Fruit fly (Drosophila melanogaster) whole organism, embryonic: ENCODE measurements around the gene Cyp1.

Source experiments
- Atf6 ChIP-seq: fragments of 200-800 bp; sonication (Bioruptor generic); IDR thresholded peaks from 2 replicates; pipeline ENCODE4 v1.3.6; 2022; ENCODE audit warnings: missing biosample characterization, missing genetic modification characterization
- B-H1 ChIP-seq: fragments of 200-800 bp; sonication (Bioruptor generic); IDR thresholded peaks from 3 replicates; pipeline ENCODE4 v1.3.6; 2022; ENCODE audit warnings: missing biosample characterization, missing genetic modification characterization
- CG11696 ChIP-seq: fragments of 200-800 bp; sonication (Bioruptor generic); IDR thresholded peaks from 2 replicates; pipeline ENCODE4 v1.3.6; 2022; ENCODE audit warnings: missing biosample characterization, missing genetic modification characterization
- CG11723 ChIP-seq: fragments of 200-800 bp; sonication (Bioruptor generic); optimal IDR thresholded peaks from 2 replicates; lab custom pipeline; 2017; ENCODE audit warnings: missing biosample characterization, mild to moderate bottlenecking, missing genetic modification characterization
- CG12744 ChIP-seq: fragments of 200-800 bp; sonication (Bioruptor generic); optimal IDR thresholded peaks from 2 replicates; lab custom pipeline; 2016; ENCODE audit warnings: missing biosample characterization, missing genetic modification characterization
- CG12769 ChIP-seq: fragments of 200-800 bp; sonication (Bioruptor generic); optimal IDR thresholded peaks from 2 replicates; lab custom pipeline; 2019; ENCODE audit warnings: missing biosample characterization, mild to moderate bottlenecking, missing genetic modification characterization, moderate library complexity
- CG12942 ChIP-seq: fragments of 200-800 bp; sonication (Bioruptor generic); optimal IDR thresholded peaks from 3 replicates; lab custom pipeline; 2016; ENCODE audit warnings: missing biosample characterization, missing genetic modification characterization
- CG13123 ChIP-seq: fragments of 200-800 bp; sonication (Bioruptor generic); optimal IDR thresholded peaks from 2 replicates; lab custom pipeline; 2016; ENCODE audit warnings: missing biosample characterization, missing genetic modification characterization
- CG13287 ChIP-seq: fragments of 200-800 bp; sonication (Bioruptor generic); IDR thresholded peaks from 2 replicates; pipeline ENCODE4 v1.3.6; 2022; ENCODE audit warnings: missing biosample characterization, missing genetic modification characterization; ENCODE audit not compliant: partially characterized antibody
- CG13775 ChIP-seq: fragments of 200-800 bp; sonication (Bioruptor generic); optimal IDR thresholded peaks from 3 replicates; lab custom pipeline; 2017; ENCODE audit warnings: missing biosample characterization, mild to moderate bottlenecking, missing genetic modification characterization
- CG15073 ChIP-seq: fragments of 200-800 bp; sonication (Bioruptor generic); optimal IDR thresholded peaks from 2 replicates; lab custom pipeline; 2016; ENCODE audit warnings: missing biosample characterization, missing genetic modification characterization
- CG15514 ChIP-seq: fragments of 200-800 bp; sonication (Bioruptor generic); optimal IDR thresholded peaks from 3 replicates; lab custom pipeline; 2017; ENCODE audit warnings: missing biosample characterization, missing genetic modification characterization, mild to moderate bottlenecking, moderate library complexity, missing genetic modification reagents
- CG1602 ChIP-seq: fragments of 200-800 bp; sonication (Bioruptor generic); optimal IDR thresholded peaks from 3 replicates; lab custom pipeline; 2016; ENCODE audit warnings: missing biosample characterization, missing genetic modification characterization
- CG17359 ChIP-seq: fragments of 200-800 bp; sonication (Bioruptor generic); optimal IDR thresholded peaks from 3 replicates; lab custom pipeline; 2018; ENCODE audit warnings: missing biosample characterization, mild to moderate bottlenecking, missing genetic modification characterization, moderate library complexity
- CG2120 ChIP-seq: fragments of 200-800 bp; sonication (Bioruptor generic); optimal IDR thresholded peaks from 3 replicates; lab custom pipeline; 2016; ENCODE audit warnings: missing biosample characterization, missing genetic modification characterization
- CG2199 ChIP-seq: fragments of 200-800 bp; sonication (Bioruptor generic); IDR thresholded peaks from 3 replicates; pipeline ENCODE4 v1.3.6; 2022; ENCODE audit warnings: missing biosample characterization, missing genetic modification characterization
- CG32772 ChIP-seq: fragments of 200-800 bp; sonication (Bioruptor generic); IDR thresholded peaks from 2 replicates; pipeline ENCODE4 v1.3.6; 2022; ENCODE audit warnings: missing biosample characterization, missing genetic modification characterization
- CG4820 ChIP-seq: fragments of 200-800 bp; sonication (Bioruptor generic); optimal IDR thresholded peaks from 3 replicates; lab custom pipeline; 2016; ENCODE audit warnings: missing biosample characterization, missing genetic modification characterization
- CG5953 ChIP-seq: fragments of 200-800 bp; sonication (Bioruptor generic); IDR thresholded peaks from 2 replicates; pipeline ENCODE4 v1.3.6; 2022; ENCODE audit warnings: missing biosample characterization, missing genetic modification characterization
- CG6254 ChIP-seq: fragments of 200-800 bp; sonication (Bioruptor generic); optimal IDR thresholded peaks from 3 replicates; lab custom pipeline; 2017; ENCODE audit warnings: mild to moderate bottlenecking, missing biosample characterization, missing genetic modification reagents, missing genetic modification characterization
- CG7271 ChIP-seq: fragments of 200-800 bp; sonication (Bioruptor generic); optimal IDR thresholded peaks from 2 replicates; lab custom pipeline; 2018; ENCODE audit warnings: missing biosample characterization, mild to moderate bottlenecking, missing genetic modification characterization, moderate library complexity
- CG8089 ChIP-seq: fragments of 200-800 bp; sonication (Bioruptor generic); optimal IDR thresholded peaks from 3 replicates; lab custom pipeline; 2016; ENCODE audit warnings: missing biosample characterization, missing genetic modification characterization
- CG8478 ChIP-seq: fragments of >200 bp; optimal IDR thresholded peaks from 2 replicates; lab custom pipeline; 2018
- CG9876 ChIP-seq: fragments of 200-800 bp; sonication (Bioruptor generic); optimal IDR thresholded peaks from 2 replicates; lab custom pipeline; 2016; ENCODE audit warnings: missing biosample characterization, missing genetic modification characterization
- Chrac-16 ChIP-seq: fragments of 200-800 bp; sonication (Bioruptor generic); optimal IDR thresholded peaks from 3 replicates; lab custom pipeline; 2016; ENCODE audit warnings: missing biosample characterization, missing genetic modification characterization
- Doc3 ChIP-seq: fragments of 200-800 bp; sonication (Bioruptor generic); IDR thresholded peaks from 3 replicates; pipeline ENCODE4 v1.3.6; 2022; ENCODE audit warnings: missing biosample characterization, missing genetic modification characterization; ENCODE audit not compliant: partially characterized antibody
- ERR ChIP-seq: fragments of 200-800 bp; sonication (Bioruptor generic); optimal IDR thresholded peaks from 2 replicates; lab custom pipeline; 2016; ENCODE audit warnings: missing biosample characterization, missing genetic modification characterization
- Hmx ChIP-seq: fragments of 200-800 bp; sonication (Bioruptor generic); optimal IDR thresholded peaks from 2 replicates; lab custom pipeline; 2016; ENCODE audit warnings: missing biosample characterization, missing genetic modification characterization
- Neu2 ChIP-seq: fragments of 200-800 bp; sonication (Bioruptor generic); optimal IDR thresholded peaks from 3 replicates; lab custom pipeline; 2016; ENCODE audit warnings: missing biosample characterization, missing genetic modification characterization, borderline replicate concordance
- Nf-YC ChIP-seq: fragments of 200-800 bp; optimal IDR thresholded peaks from 3 replicates; lab custom pipeline; 2019; ENCODE audit warnings: missing biosample characterization, mild to moderate bottlenecking, missing genetic modification characterization, moderate library complexity
- Ravus ChIP-seq: fragments of 200-800 bp; sonication (Bioruptor generic); IDR thresholded peaks from 2 replicates; pipeline ENCODE4 v1.3.6; 2022; ENCODE audit warnings: missing biosample characterization, missing genetic modification characterization
- Rx ChIP-seq: fragments of 200-800 bp; sonication (Bioruptor generic); IDR thresholded peaks from 2 replicates; pipeline ENCODE4 v1.3.6; 2022; ENCODE audit warnings: missing biosample characterization, missing genetic modification characterization
- Vsx1 ChIP-seq: fragments of 200-800 bp; sonication (Bioruptor generic); optimal IDR thresholded peaks from 2 replicates; lab custom pipeline; 2017; ENCODE audit warnings: missing biosample characterization, mild to moderate bottlenecking, missing genetic modification characterization, missing genetic modification reagents
- abd-A ChIP-seq: fragments of 200-800 bp; sonication (Bioruptor generic); optimal IDR thresholded peaks from 3 replicates; lab custom pipeline; 2019; ENCODE audit warnings: missing biosample characterization, mild to moderate bottlenecking, missing genetic modification characterization, moderate library complexity
- bcd ChIP-seq: fragments of 200-800 bp; sonication (Bioruptor generic); optimal IDR thresholded peaks from 2 replicates; lab custom pipeline; 2017; ENCODE audit warnings: missing biosample characterization, mild to moderate bottlenecking, missing genetic modification characterization
- br ChIP-seq: fragments of >200 bp; optimal IDR thresholded peaks from 2 replicates; lab custom pipeline; 2017
- corto ChIP-seq: fragments of 200-800 bp; sonication (Bioruptor generic); optimal IDR thresholded peaks from 2 replicates; lab custom pipeline; 2016; ENCODE audit warnings: missing biosample characterization, mild to moderate bottlenecking, missing genetic modification characterization, moderate library complexity
- danr ChIP-seq: fragments of 200-800 bp; sonication (Bioruptor generic); IDR thresholded peaks from 2 replicates; pipeline ENCODE4 v1.3.6; 2022; ENCODE audit warnings: missing biosample characterization, missing genetic modification characterization
- dpn ChIP-seq, 2 experiments: fragments of 200-800 bp; sonication (Bioruptor generic); optimal IDR thresholded peaks; 3 replicates each; lab custom pipeline; 2016; ENCODE audit warnings: missing biosample characterization in 2 of 2, missing genetic modification characterization in 2 of 2
- eyg ChIP-seq: fragments of 200-800 bp; sonication (Bioruptor generic); optimal IDR thresholded peaks from 3 replicates; lab custom pipeline; 2016; ENCODE audit warnings: missing biosample characterization, missing genetic modification characterization
- gcm ChIP-seq: fragments of 200-800 bp; sonication (Bioruptor generic); optimal IDR thresholded peaks from 2 replicates; lab custom pipeline; 2019; ENCODE audit warnings: missing biosample characterization, mild to moderate bottlenecking, missing genetic modification characterization, moderate library complexity
- h ChIP-seq: fragments of >200 bp; optimal IDR thresholded peaks from 2 replicates; lab custom pipeline; 2017
- jigr1 ChIP-seq: fragments of 200-800 bp; sonication (Bioruptor generic); IDR thresholded peaks from 3 replicates; pipeline ENCODE4 v1.3.6; 2022; ENCODE audit warnings: missing biosample characterization, missing genetic modification characterization
- nau ChIP-seq: fragments of 200-800 bp; sonication (Bioruptor generic); optimal IDR thresholded peaks from 3 replicates; lab custom pipeline; 2017; ENCODE audit warnings: missing biosample characterization, mild to moderate bottlenecking, missing genetic modification characterization, missing genetic modification reagents
- pan ChIP-seq, 4 experiments: fragments of >200 bp in 3 of 4; fragments of 200-800 bp in 1 of 4; sonication (Bioruptor generic) in 1 of 4; optimal IDR thresholded peaks in 3 of 4; IDR thresholded peaks in 1 of 4; 2 replicates each; pipeline versions ENCODE4 v1.3.6 to Lab custom; 2017 to 2022; ENCODE audit warnings: missing biosample characterization in 2 of 4, missing genetic modification characterization in 2 of 4, mixed read lengths in 1 of 4
- pita ChIP-seq: fragments of 200-800 bp; sonication (Bioruptor generic); optimal IDR thresholded peaks from 2 replicates; lab custom pipeline; 2017; ENCODE audit warnings: missing biosample characterization, mild to moderate bottlenecking, missing genetic modification characterization
- repo ChIP-seq: fragments of 200-800 bp; sonication (Bioruptor generic); optimal IDR thresholded peaks from 2 replicates; lab custom pipeline; 2016; ENCODE audit warnings: missing biosample characterization, missing genetic modification characterization
- seq ChIP-seq: fragments of 200-800 bp; sonication (Bioruptor generic); IDR thresholded peaks from 2 replicates; pipeline ENCODE4 v1.3.6; 2022; ENCODE audit warnings: missing biosample characterization, missing genetic modification characterization
- tgo ChIP-seq: fragments of 200-800 bp; sonication (Bioruptor generic); IDR thresholded peaks from 3 replicates; pipeline ENCODE4 v1.3.6; 2022; ENCODE audit warnings: missing biosample characterization, missing genetic modification characterization
- tin ChIP-seq: fragments of 200-800 bp; sonication (Bioruptor generic); optimal IDR thresholded peaks from 3 replicates; lab custom pipeline; 2016; ENCODE audit warnings: missing biosample characterization, missing genetic modification characterization
- tup ChIP-seq: fragments of 200-800 bp; sonication (Bioruptor generic); optimal IDR thresholded peaks from 2 replicates; lab custom pipeline; 2016; ENCODE audit warnings: missing biosample characterization, mild to moderate bottlenecking, missing genetic modification characterization, moderate library complexity
- wek ChIP-seq: fragments of 200-800 bp; sonication (Bioruptor generic); optimal IDR thresholded peaks from 3 replicates; lab custom pipeline; 2018; ENCODE audit warnings: missing biosample characterization, mild to moderate bottlenecking, missing genetic modification characterization, moderate library complexity
- zen2 ChIP-seq: fragments of 200-800 bp; sonication (Bioruptor generic); IDR thresholded peaks from 3 replicates; pipeline ENCODE4 v1.3.6; 2022; ENCODE audit warnings: missing biosample characterization, missing genetic modification characterization; ENCODE audit not compliant: partially characterized antibody

The Cyp1 gene

dm6 chrX:16303636-16304035 lies 16.5 kb downstream of the Cyp1 start, which contains the start of gene CG3679 (continued):
- TF ChIP-seq CG15514 (GFP tag; lab: Kevin White, UChicago): peak; percentile 63
- no peak for TF ChIP-seq br (lab: Kevin White, UChicago)
- no peak for TF ChIP-seq CG11723 (GFP tag; lab: Kevin White, UChicago)
- TF ChIP-seq wek (GFP tag; lab: Kevin White, UChicago): no peak
- TF ChIP-seq Ravus (GFP tag; lab: Robert Waterston, UW): no peak
- no peak for TF ChIP-seq CG2199 (GFP tag; lab: Robert Waterston, UW)
- TF ChIP-seq CG12744 (GFP tag; lab: Kevin White, UChicago): no peak
- TF ChIP-seq tup: no peak
- no peak for TF ChIP-seq CG17359
- no peak for TF ChIP-seq CG7271 (tag; lab: Kevin White, UChicago)
- TF ChIP-seq gcm (GFP tag; lab: Kevin White, UChicago): no peak
- no peak for TF ChIP-seq CG5953 (GFP tag; lab: Robert Waterston, UW)
- TF ChIP-seq CG13287 (GFP tag; lab: Robert Waterston, UW): peak; percentile 74
- no peak for TF ChIP-seq CG1602 (GFP tag; lab: Kevin White, UChicago)
- TF ChIP-seq CG13123: no peak
- no peak for TF ChIP-seq CG15073 (GFP tag; lab: Kevin White, UChicago)
- TF ChIP-seq seq (GFP tag; lab: Robert Waterston, UW): no peak
- TF ChIP-seq jigr1 (GFP tag; lab: Robert Waterston, UW): no peak
- no peak for TF ChIP-seq Nf-YC
- no peak for TF ChIP-seq dpn (GFP tag; optimal IDR thresholded peaks at IDR 0.05; lab: Kevin White, UChicago)
- TF ChIP-seq CG13775 (GFP tag; lab: Kevin White, UChicago): no peak
- TF ChIP-seq corto: no peak
- no peak for TF ChIP-seq Atf6 (GFP tag; lab: Robert Waterston, UW)
- TF ChIP-seq eyg: no peak
- no peak for TF ChIP-seq CG8478 (lab: Kevin White, UChicago)
- TF ChIP-seq abd-A (tag; lab: Kevin White, UChicago): no peak
- TF ChIP-seq Hmx (GFP tag; lab: Kevin White, UChicago): no peak
- no peak for TF ChIP-seq repo (GFP tag; lab: Kevin White, UChicago)
- TF ChIP-seq zen2 (GFP tag; lab: Robert Waterston, UW): peak; percentile 12; the same call in 1 of the 3 replicates
- no peak for TF ChIP-seq pita
- TF ChIP-seq CG9876: no peak
- no peak for TF ChIP-seq Rx
- TF ChIP-seq Neu2 (GFP tag; lab: Kevin White, UChicago): no peak
- no peak for TF ChIP-seq CG12942 (GFP tag; lab: Kevin White, UChicago)
- TF ChIP-seq Vsx1: no peak
- no peak for TF ChIP-seq CG11696 (GFP tag; lab: Robert Waterston, UW)
- no peak for TF ChIP-seq CG32772 (GFP tag; lab: Robert Waterston, UW)
- no peak for TF ChIP-seq pan (optimal IDR thresholded peaks at IDR 0.05; lab: Kevin White, UChicago)
- TF ChIP-seq pan (GFP tag; optimal IDR thresholded peaks at IDR 0.05 in 1 of 2, IDR thresholded peaks at IDR 0.05 in 1 of 2): no peak
- TF ChIP-seq h (lab: Kevin White, UChicago): no peak
- no peak for TF ChIP-seq CG2120 (GFP tag; lab: Kevin White, UChicago)
- TF ChIP-seq ERR: no peak
- no peak for TF ChIP-seq CG4820
- no peak for TF ChIP-seq CG12769 (tag; lab: Kevin White, UChicago)
- no peak for TF ChIP-seq tin
- TF ChIP-seq tgo (GFP tag; lab: Robert Waterston, UW): no peak
- TF ChIP-seq nau (GFP tag; lab: Kevin White, UChicago): no peak
- TF ChIP-seq Chrac-16 (GFP tag; lab: Kevin White, UChicago): no peak
- TF ChIP-seq CG8089: no peak
- no peak for TF ChIP-seq B-H1 (GFP tag; lab: Robert Waterston, UW)
- no peak for TF ChIP-seq bcd
- no peak for TF ChIP-seq danr (GFP tag; lab: Robert Waterston, UW)
- TF ChIP-seq CG6254: no peak
- TF ChIP-seq Doc3 (GFP tag; lab: Robert Waterston, UW): peak; percentile 58; the same call in 2 of the 3 replicates
